Fruit fly (Drosophila melanogaster): ENCODE measurements around the gene CG12728.

Gene CG12728

dm6 chrX:5899241-5900145, 42.9 kb upstream of the CG12728 start:
- no peak for TF ChIP-seq Crg-1 (GFP tag; optimal IDR thresholded peaks at IDR 0.05)
- TF ChIP-seq Mnt (GFP tag; optimal IDR thresholded peaks at IDR 0.05) = peak; percentile 11
- TF ChIP-seq CG11617 (GFP tag; optimal IDR thresholded peaks at IDR 0.05) = no peak
- no peak for TF ChIP-seq Hr96 (GFP tag; optimal IDR thresholded peaks at IDR 0.05)
- TF ChIP-seq CG7101 (tag; optimal IDR thresholded peaks at IDR 0.05) = no peak
- peak; percentile 25 for TF ChIP-seq ovo (GFP tag; optimal IDR thresholded peaks at IDR 0.05)
- TF ChIP-seq CG12768 (GFP tag; optimal IDR thresholded peaks at IDR 0.05) = no peak
- TF ChIP-seq CG33017 (tag; optimal IDR thresholded peaks at IDR 0.05) = no peak
- TF ChIP-seq Clk (GFP tag; optimal IDR thresholded peaks at IDR 0.05) = no peak
- TF ChIP-seq cic (GFP tag; optimal IDR thresholded peaks at IDR 0.05) = no peak
- TF ChIP-seq CG5204 (GFP tag; optimal IDR thresholded peaks at IDR 0.05) = no peak
- TF ChIP-seq toe (GFP tag; optimal IDR thresholded peaks at IDR 0.05) = no peak
- peak; percentile 20 for TF ChIP-seq bab1 (GFP tag; optimal IDR thresholded peaks at IDR 0.05)
- TF ChIP-seq tj (GFP tag; optimal IDR thresholded peaks at IDR 0.05) = peak; percentile 75
- TF ChIP-seq CG7045 (GFP tag; optimal IDR thresholded peaks at IDR 0.05) = no peak
- TF ChIP-seq CG14711 (tag; optimal IDR thresholded peaks at IDR 0.05) = peak; percentile 5
- TF ChIP-seq kay (GFP tag; ENCODE audit: borderline replicate concordance) = peak; percentile 30
- peak; percentile 62 for TF ChIP-seq pad (GFP tag; optimal IDR thresholded peaks at IDR 0.05)
- no peak for TF ChIP-seq CG1620 (GFP tag; optimal IDR thresholded peaks at IDR 0.05)
- no peak for TF ChIP-seq cnc (optimal IDR thresholded peaks at IDR 0.05)

- TF ChIP-seq CG33017 (tag; optimal IDR thresholded peaks at IDR 0.05) (peak; percentile 70), Hr96 (GFP tag; optimal IDR thresholded peaks at IDR 0.05) (peak; percentile 68), Crg-1 (GFP tag; optimal IDR thresholded peaks at IDR 0.05) (peak; percentile 29), pad (GFP tag; optimal IDR thresholded peaks at IDR 0.05) (peak; percentile 65), CG7101 (tag; optimal IDR thresholded peaks at IDR 0.05) (peak; percentile 87), CG12768 (GFP tag; optimal IDR thresholded peaks at IDR 0.05) (peak; percentile 58), CG7045 (GFP tag; optimal IDR thresholded peaks at IDR 0.05) (peak; percentile 32), CG14711 (tag; optimal IDR thresholded peaks at IDR 0.05) (peak; percentile 84), kay (GFP tag; ENCODE audit: borderline replicate concordance) (no peak), CG1620 (GFP tag; optimal IDR thresholded peaks at IDR 0.05) (peak; percentile 46), Mnt (GFP tag; optimal IDR thresholded peaks at IDR 0.05) (peak; percentile 30), CG11617 (GFP tag; optimal IDR thresholded peaks at IDR 0.05) (peak; percentile 63), cic (GFP tag; optimal IDR thresholded peaks at IDR 0.05) (no peak), tj (GFP tag; optimal IDR thresholded peaks at IDR 0.05) (peak; percentile 42), cnc (optimal IDR thresholded peaks at IDR 0.05) (no peak), toe (GFP tag; optimal IDR thresholded peaks at IDR 0.05) (peak; percentile 44), CG5204 (GFP tag; optimal IDR thresholded peaks at IDR 0.05) (peak; percentile 71), Clk (GFP tag; optimal IDR thresholded peaks at IDR 0.05) (peak; percentile 33), bab1 (GFP tag; optimal IDR thresholded peaks at IDR 0.05) (peak; percentile 93), ovo (GFP tag; optimal IDR thresholded peaks at IDR 0.05) (peak; percentile 93)
Measured at dm6 chrX:5900146-5901093, 42.0 kb upstream of the CG12728 start, which contains the start of gene Act5C. Act5C (plus strand) TSS chrX:5900861.

- TF ChIP-seq CG7045 (GFP tag; optimal IDR thresholded peaks at IDR 0.05) = no peak
- TF ChIP-seq CG14711 (tag; optimal IDR thresholded peaks at IDR 0.05) = peak; percentile 1
- peak; percentile 47 for TF ChIP-seq CG7101 (tag; optimal IDR thresholded peaks at IDR 0.05)
- peak; percentile 48 for TF ChIP-seq Hr96 (GFP tag; optimal IDR thresholded peaks at IDR 0.05)
- TF ChIP-seq kay (GFP tag; ENCODE audit: borderline replicate concordance) = no peak
- peak; percentile 80 for TF ChIP-seq ovo (GFP tag; optimal IDR thresholded peaks at IDR 0.05)
- TF ChIP-seq CG5204 (GFP tag; optimal IDR thresholded peaks at IDR 0.05) = no peak
- peak; percentile 46 for TF ChIP-seq Crg-1 (GFP tag; optimal IDR thresholded peaks at IDR 0.05)
- TF ChIP-seq pad (GFP tag; optimal IDR thresholded peaks at IDR 0.05) = peak; percentile 89
- TF ChIP-seq CG33017 (tag; optimal IDR thresholded peaks at IDR 0.05) = peak; percentile 18
- peak; percentile 87 for TF ChIP-seq tj (GFP tag; optimal IDR thresholded peaks at IDR 0.05)
- peak; percentile 45 for TF ChIP-seq CG12768 (GFP tag; optimal IDR thresholded peaks at IDR 0.05)
- peak; percentile 50 for TF ChIP-seq CG11617 (GFP tag; optimal IDR thresholded peaks at IDR 0.05)
- peak; percentile 26 for TF ChIP-seq CG1620 (GFP tag; optimal IDR thresholded peaks at IDR 0.05)
- TF ChIP-seq cic (GFP tag; optimal IDR thresholded peaks at IDR 0.05) = peak; percentile 80
- TF ChIP-seq Clk (GFP tag; optimal IDR thresholded peaks at IDR 0.05) = no peak
- peak; percentile 74 for TF ChIP-seq Mnt (GFP tag; optimal IDR thresholded peaks at IDR 0.05)
- TF ChIP-seq cnc (optimal IDR thresholded peaks at IDR 0.05) = no peak
- TF ChIP-seq bab1 (GFP tag; optimal IDR thresholded peaks at IDR 0.05) = peak; percentile 66
- TF ChIP-seq toe (GFP tag; optimal IDR thresholded peaks at IDR 0.05) = no peak
Measured at dm6 chrX:5901628-5902213, 40.7 kb upstream of the CG12728 start.

- TF ChIP-seq CG12768 (GFP tag; optimal IDR thresholded peaks at IDR 0.05) (no peak), CG7101 (tag; optimal IDR thresholded peaks at IDR 0.05) (no peak)
Measured at dm6 chrX:5902701-5903100, 39.7 kb upstream of the CG12728 start.

All from whole organism, adult.